Worm (Caenorhabditis elegans): ENCODE results near the gene B0336.12.

DNA sequence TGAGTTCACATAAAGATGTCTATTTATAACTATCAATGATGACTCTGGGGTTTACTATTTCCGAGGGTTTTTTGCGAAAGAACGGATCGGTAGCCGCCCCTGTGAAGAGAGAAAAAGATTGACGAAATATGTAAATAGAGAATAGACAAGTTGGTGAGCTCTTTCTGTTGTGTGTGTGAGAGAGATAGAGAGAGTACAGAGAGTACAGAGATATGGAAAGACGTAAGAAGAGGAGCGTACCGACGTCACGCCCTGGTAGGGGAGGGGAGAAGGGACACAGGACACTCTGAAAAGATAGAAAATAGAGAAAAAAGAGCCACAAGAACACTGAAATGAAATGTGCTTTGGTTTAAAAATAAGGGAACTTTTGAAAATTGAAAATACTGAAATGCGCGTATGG lies 21.7 kb downstream of the B0336.12 start:
- TF ChIP-seq hmbx-1 (tag; optimal IDR thresholded peaks at IDR 0.05): no peak
- no peak for TF ChIP-seq ama-1 (optimal IDR thresholded peaks at IDR 0.05)
- no peak for TF ChIP-seq flt-1 (GFP tag; IDR thresholded peaks at IDR 0.05)
- no peak for TF ChIP-seq scrt-1 (GFP tag; IDR thresholded peaks at IDR 0.05)
- TF ChIP-seq hmg-4 (GFP tag; optimal IDR thresholded peaks at IDR 0.05): peak; percentile 1
- TF ChIP-seq tra-4 (tag; optimal IDR thresholded peaks at IDR 0.05): no peak
- no peak for TF ChIP-seq ets-7 (tag; optimal IDR thresholded peaks at IDR 0.05)
- no peak for TF ChIP-seq ceh-13 (GFP tag; optimal IDR thresholded peaks at IDR 0.05)
- no peak for TF ChIP-seq hnd-1 (tag; optimal IDR thresholded peaks at IDR 0.05)
- no peak for TF ChIP-seq tbx-37 (GFP tag; conservative IDR thresholded peaks at IDR 0.05)
- TF ChIP-seq ceh-36 (tag; optimal IDR thresholded peaks at IDR 0.05): no peak
- TF ChIP-seq sea-1 (GFP tag; conservative IDR thresholded peaks at IDR 0.05): no peak
